Fruit fly (Drosophila melanogaster) whole organism, larva: ENCODE results near the gene Dhrs4.

Source experiments
- noc ChIP-seq: fragments of 200-800 bp; sonication (Bioruptor generic); optimal IDR thresholded peaks from 3 replicates; lab custom pipeline; 2019; ENCODE audit warnings: missing biosample characterization, mild to moderate bottlenecking, missing genetic modification characterization, moderate library complexity

Dhrs4 gene

dm6 chr3L:5141380-5142101 is at the start of gene Dhrs4, which contains the start of gene Gdap1:
Gene Dhrs4, minus strand, starts transcription at chr3L:5141646.
Gene Gdap1, plus strand, starts transcription at chr3L:5141953.
- no peak for TF ChIP-seq noc

DNA sequence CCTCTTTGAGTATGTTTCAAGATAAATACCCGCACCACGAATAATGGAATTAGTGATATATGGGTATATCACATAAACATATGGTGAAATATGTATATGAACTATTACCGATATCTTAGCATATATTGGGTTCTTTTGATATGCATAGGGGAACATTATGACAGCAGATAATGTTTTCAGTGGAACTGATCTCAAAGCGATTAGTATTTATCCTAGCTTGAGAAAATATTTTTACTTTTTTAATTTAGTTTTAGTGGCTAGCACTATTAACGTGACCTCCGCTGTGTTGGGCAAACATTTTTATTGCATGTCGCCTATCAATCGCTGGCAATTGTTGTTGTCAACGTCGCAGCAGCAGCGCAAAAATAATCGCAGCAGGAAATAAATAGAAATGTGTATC is 47.0 kb upstream of the Dhrs4 start:
- TF ChIP-seq noc: peak; percentile 51

- TF ChIP-seq noc: no peak
Observed at dm6 chr3L:5187572-5187934, 46.1 kb upstream of the Dhrs4 start.

dm6 chr3L:5186807-5187571 is 45.5 kb upstream of the Dhrs4 start:
- TF ChIP-seq noc: peak; percentile 88

DNA sequence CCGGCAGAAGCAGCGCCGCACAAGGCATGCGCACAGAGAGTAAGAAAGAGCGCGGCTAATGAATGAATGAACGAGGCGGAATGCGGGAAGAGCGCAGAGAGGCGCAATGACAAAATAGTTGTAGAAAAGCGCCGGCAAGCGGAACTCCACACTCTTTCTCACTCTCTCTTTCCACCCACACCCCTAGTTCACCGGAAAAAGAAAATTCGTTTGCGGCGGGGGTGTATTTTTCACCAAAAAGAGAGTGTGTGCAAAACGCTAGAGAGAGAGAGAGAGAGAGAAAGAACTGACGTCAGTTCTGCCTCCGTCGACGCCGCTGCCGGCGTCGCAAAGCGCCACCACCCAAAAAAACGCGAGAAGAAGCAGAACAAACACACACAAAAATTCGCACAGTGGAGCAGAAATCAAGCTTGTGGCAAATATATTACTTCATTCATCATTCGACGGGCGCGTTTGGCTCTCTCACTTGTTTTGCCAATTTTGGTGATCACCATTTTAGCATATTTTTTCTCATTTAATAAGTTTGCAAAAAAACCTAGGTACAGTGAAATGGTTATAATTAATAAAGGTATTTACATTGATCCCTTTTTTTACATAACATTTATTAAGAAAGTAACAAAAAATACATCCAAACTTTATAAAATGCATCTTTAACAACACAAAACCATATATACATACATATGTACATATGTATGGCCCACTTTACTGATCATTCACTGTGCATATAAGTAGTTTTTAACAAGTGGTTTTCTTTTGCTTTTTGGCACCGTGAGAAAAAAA is 43.6 kb upstream of the Dhrs4 start:
- peak; percentile 63 for TF ChIP-seq noc

DNA sequence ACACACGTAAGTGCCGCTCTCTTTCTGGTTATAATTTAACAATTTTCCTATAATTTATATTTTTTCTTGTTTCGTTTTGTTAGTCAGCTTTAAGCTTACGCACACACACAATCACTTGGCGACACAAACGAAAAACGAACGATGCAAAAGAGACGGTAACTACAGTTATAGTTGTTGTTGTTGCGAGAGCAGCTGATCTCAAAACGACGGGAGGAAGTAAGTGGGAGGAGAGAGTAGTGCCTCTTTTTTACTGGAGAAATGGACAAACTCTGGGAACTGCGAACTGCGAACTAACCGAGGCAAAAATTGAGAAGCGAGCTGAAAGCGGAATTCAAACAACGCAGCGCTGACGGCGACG is 43.0 kb upstream of the Dhrs4 start:
- no peak for TF ChIP-seq noc

DNA sequence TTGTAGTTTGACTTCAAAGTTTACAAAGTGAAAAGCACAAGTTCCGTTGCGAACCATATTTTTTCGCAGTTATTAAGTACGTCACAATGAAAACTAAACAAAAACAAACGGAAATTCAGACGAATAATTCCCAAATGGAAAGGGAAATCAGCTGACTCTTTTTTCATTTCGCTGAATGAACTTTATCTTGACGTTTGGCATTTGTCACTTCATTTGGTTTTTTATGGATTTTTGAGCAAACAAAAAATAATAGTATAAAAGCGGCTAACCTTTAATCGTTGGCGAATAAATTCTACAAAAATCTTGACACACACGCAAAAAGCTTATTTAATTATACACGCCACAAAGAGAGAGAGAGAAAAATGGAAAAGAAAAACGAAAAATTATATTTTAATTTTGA is 42.2 kb upstream of the Dhrs4 start:
- TF ChIP-seq noc: no peak

DNA sequence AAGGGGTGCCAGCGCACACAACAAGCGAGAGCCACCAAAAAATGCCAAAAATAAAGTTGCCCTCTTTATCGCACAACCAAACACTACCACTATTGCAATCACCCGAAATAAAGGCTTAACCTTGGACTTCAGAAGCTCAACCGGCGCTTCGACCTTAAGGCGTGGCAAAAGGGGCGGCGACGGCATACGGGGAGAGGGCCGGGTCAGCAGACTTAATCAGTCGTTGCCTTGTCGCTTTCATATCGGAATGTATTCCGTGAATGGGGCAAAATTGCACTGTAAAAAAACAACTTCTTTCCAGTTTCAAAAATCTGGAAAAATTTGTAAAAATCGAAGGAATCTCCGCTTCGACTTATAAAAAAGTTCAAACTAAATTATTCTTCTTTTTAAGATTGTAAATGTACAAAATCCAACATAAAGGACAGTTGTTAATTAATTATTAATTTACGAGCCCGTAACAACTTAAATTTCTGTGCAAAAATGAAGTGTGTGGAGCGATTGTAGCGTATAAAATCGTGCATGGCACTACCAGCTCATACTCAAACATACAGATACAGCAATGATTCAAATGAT is 41.6 kb upstream of the Dhrs4 start:
- TF ChIP-seq noc: peak; percentile 25

dm6 chr3L:5182255-5182993 is 41.0 kb upstream of the Dhrs4 start:
- no peak for TF ChIP-seq noc

dm6 chr3L:5180968-5181612 is 39.6 kb upstream of the Dhrs4 start:
- no peak for TF ChIP-seq noc

DNA sequence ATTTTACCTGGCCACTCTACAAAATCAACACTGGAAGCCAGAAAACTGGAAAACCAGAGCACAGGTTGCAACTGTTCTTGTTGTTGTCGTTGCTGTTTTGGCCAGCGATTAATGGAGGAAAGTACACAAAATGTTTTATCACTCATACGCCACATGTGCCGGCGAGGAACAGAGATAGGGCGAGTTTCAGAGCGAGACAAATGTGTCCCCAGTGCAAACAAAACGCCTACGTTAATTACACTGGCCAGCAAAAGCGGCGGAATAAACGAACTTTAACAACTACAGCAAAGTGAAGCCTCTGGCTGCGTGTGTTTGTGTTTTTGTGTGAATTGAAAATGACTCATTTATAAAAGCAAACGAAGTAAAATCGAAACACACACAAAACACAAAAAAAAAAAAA is 38.7 kb upstream of the Dhrs4 start:
- TF ChIP-seq noc: no peak

DNA sequence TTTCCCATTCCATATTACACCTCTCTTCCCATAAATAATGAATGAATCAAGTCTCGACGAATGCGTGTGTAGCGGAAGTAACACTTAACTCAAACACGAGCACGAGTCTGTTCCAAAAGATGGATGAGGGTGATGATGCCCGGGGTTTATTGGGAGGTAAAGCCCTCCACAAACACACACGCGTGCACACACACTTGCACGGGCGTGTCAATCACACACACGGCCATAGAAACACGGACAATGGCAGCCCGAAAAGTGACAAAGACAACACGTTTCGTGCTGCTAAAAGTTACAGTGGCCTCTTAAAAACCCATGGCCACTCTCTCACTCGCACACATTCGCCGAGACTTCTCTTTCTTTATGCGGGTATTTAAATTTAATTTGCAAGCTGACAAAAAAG is 37.5 kb upstream of the Dhrs4 start:
- TF ChIP-seq noc: no peak

DNA sequence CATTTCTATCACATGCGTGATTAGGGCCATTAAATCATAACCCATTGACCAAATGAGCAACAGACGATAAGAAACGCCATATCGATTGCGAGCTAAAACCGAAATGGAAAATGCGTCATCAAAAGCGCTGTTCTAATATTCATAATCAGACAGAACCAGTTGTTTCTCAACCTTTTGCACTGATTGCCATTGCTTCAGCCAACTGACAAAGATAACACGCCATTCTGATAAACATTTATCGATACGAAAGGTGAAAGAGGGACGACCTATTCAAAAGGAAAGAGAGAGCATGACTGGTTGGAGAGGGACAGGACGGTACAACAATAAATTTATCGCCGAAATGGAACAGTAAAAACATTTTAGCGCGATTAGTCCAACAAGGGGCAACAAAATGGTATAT is 35.3 kb upstream of the Dhrs4 start:
- TF ChIP-seq noc: peak; percentile 50

DNA sequence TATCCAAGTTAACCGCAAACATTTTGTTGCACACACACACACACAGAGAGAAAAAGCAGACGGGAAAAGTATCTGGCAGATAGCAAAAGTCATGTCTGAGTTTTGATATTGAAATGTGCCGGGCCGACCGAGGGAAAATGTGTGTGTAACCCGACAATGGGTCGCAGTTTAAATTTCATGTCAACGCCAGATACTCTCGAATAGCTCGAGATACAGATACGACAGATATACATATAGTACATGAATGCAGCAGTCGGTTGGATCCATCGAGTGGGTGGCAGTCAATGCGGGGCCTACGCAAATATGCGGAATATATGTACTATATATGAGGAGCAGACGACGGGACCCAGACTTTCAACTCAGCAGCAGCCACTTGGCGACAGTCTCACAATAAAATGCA is 34.6 kb upstream of the Dhrs4 start:
- TF ChIP-seq noc: no peak

- TF ChIP-seq noc: no peak
Observed at dm6 chr3L:5172470-5172869, 31.0 kb upstream of the Dhrs4 start.
